Fruit fly (Drosophila melanogaster) whole organism, pupa: Measurements from ENCODE around the gene CG32270.

ENCODE experiments used
- CG10348 ChIP-seq: fragments of 200-800 bp; sonication (Bioruptor generic); IDR thresholded peaks from 2 replicates; pipeline ENCODE4 v1.3.6; 2022; ENCODE audit warnings: missing biosample characterization, missing genetic modification characterization
- CG12605 ChIP-seq: fragments of 200-800 bp; sonication (Bioruptor generic); IDR thresholded peaks from 2 replicates; pipeline ENCODE4 v1.3.6; 2022; ENCODE audit warnings: missing biosample characterization, missing genetic modification characterization
- CG13204 ChIP-seq: fragments of 200-800 bp; sonication (Bioruptor generic); optimal IDR thresholded peaks from 2 replicates; lab custom pipeline; 2018; ENCODE audit warnings: missing biosample characterization, mild to moderate bottlenecking, missing genetic modification characterization, moderate library complexity
- CG14655 ChIP-seq: fragments of 200-800 bp; sonication (Bioruptor generic); optimal IDR thresholded peaks from 3 replicates; lab custom pipeline; 2017; ENCODE audit warnings: mild to moderate bottlenecking, missing biosample characterization, missing genetic modification reagents, missing genetic modification characterization
- CG15710 ChIP-seq: fragments of 200-800 bp; sonication (Bioruptor generic); optimal IDR thresholded peaks from 2 replicates; lab custom pipeline; 2018; ENCODE audit warnings: missing biosample characterization, mild to moderate bottlenecking, missing genetic modification characterization, moderate library complexity
- CG17806 ChIP-seq: fragments of 200-800 bp; sonication (Bioruptor generic); optimal IDR thresholded peaks from 2 replicates; lab custom pipeline; 2018; ENCODE audit warnings: missing biosample characterization, mild to moderate bottlenecking, missing genetic modification characterization, moderate library complexity
- CG32121 ChIP-seq: fragments of 200-800 bp; sonication (Bioruptor generic); IDR thresholded peaks from 2 replicates; pipeline ENCODE4 v1.3.6; 2022; ENCODE audit warnings: missing biosample characterization, missing genetic modification characterization
- CG34367 ChIP-seq: fragments of 200-800 bp; sonication (Bioruptor generic); optimal IDR thresholded peaks from 2 replicates; lab custom pipeline; 2018; ENCODE audit warnings: missing biosample characterization, mild to moderate bottlenecking, missing genetic modification characterization
- CG4496 ChIP-seq: fragments of 200-800 bp; sonication (Bioruptor generic); IDR thresholded peaks from 3 replicates; pipeline ENCODE4 v1.3.6; 2022; ENCODE audit warnings: missing biosample characterization, missing genetic modification characterization
- CG8159 ChIP-seq: fragments of 200-800 bp; sonication (Bioruptor generic); optimal IDR thresholded peaks from 3 replicates; lab custom pipeline; 2018; ENCODE audit warnings: missing biosample characterization, mild to moderate bottlenecking, missing genetic modification characterization, moderate library complexity
- CG8301 ChIP-seq: fragments of 200-800 bp; sonication (Bioruptor generic); optimal IDR thresholded peaks from 2 replicates; lab custom pipeline; 2018; ENCODE audit warnings: missing biosample characterization, mild to moderate bottlenecking, missing genetic modification characterization
- CG9948 ChIP-seq: fragments of 200-800 bp; sonication (Bioruptor generic); optimal IDR thresholded peaks from 2 replicates; lab custom pipeline; 2018; ENCODE audit warnings: missing biosample characterization, mild to moderate bottlenecking, missing genetic modification characterization, moderate library complexity
- D1 ChIP-seq: fragments of 200-800 bp; sonication (Bioruptor generic); optimal IDR thresholded peaks from 2 replicates; lab custom pipeline; 2018; ENCODE audit warnings: missing biosample characterization, mild to moderate bottlenecking, missing genetic modification characterization, moderate library complexity
- EcR ChIP-seq: fragments of 200-800 bp; sonication (Bioruptor generic); optimal IDR thresholded peaks from 3 replicates; lab custom pipeline; 2019; ENCODE audit warnings: missing biosample characterization, missing genetic modification characterization, mild to moderate bottlenecking, moderate library complexity, missing genetic modification reagents
- Ets98B ChIP-seq: fragments of 200-800 bp; sonication (Bioruptor generic); IDR thresholded peaks from 2 replicates; pipeline ENCODE4 v1.3.6; 2022; ENCODE audit warnings: missing biosample characterization, missing genetic modification characterization
- Pif1A ChIP-seq: fragments of 200-800 bp; sonication (Bioruptor generic); optimal IDR thresholded peaks from 3 replicates; lab custom pipeline; 2016; ENCODE audit warnings: missing biosample characterization, missing genetic modification characterization
- Pif1B ChIP-seq: fragments of 200-800 bp; sonication (Bioruptor generic); optimal IDR thresholded peaks from 3 replicates; lab custom pipeline; 2016; ENCODE audit warnings: missing biosample characterization, missing genetic modification characterization
- Snoo ChIP-seq: fragments of 200-800 bp; sonication (Bioruptor generic); optimal IDR thresholded peaks from 3 replicates; lab custom pipeline; 2017; ENCODE audit warnings: missing biosample characterization, mild to moderate bottlenecking, missing genetic modification characterization, inconsistent platforms
- fd96Ca ChIP-seq: fragments of 200-800 bp; sonication (Bioruptor generic); IDR thresholded peaks from 3 replicates; pipeline ENCODE4 v1.3.6; 2022; ENCODE audit warnings: missing biosample characterization, missing genetic modification characterization
- gl ChIP-seq: fragments of 200-800 bp; sonication (Bioruptor generic); optimal IDR thresholded peaks from 2 replicates; lab custom pipeline; 2018; ENCODE audit warnings: missing biosample characterization, mild to moderate bottlenecking, missing genetic modification characterization
- rn ChIP-seq: fragments of 200-800 bp; sonication (Bioruptor generic); IDR thresholded peaks from 2 replicates; pipeline ENCODE4 v1.3.6; 2022; ENCODE audit warnings: missing biosample characterization, missing genetic modification characterization

The CG32270 gene

DNA sequence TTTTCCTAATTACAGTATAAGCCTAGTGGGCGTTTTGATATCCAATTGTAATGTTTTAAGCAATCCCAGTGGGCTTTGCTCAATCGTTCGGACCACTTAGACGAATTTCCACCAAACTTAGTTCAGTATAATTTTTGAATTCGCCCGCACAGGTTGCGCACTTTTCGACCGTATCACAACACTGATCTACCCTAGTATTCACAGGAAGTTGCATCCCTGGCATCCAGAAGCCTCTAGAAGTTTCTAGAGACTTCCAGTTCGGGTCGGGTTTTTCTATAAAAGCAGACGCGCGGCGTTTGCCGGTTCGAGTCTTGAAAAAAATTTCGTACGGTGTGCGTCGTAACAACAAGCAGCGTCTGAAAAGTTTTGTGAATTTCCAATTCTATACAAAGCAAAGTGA lies 15.9 kb downstream of the CG32270 start, which contains the start of gene Hsp83:
Gene Hsp83, plus strand, starts transcription at position 58 of the 400 bp plus-strand sequence.
- TF ChIP-seq CG4496 (GFP tag; lab: Robert Waterston, UW): peak; percentile 95
- TF ChIP-seq CG34367 (tag; lab: Kevin White, UChicago): peak; percentile 89
- peak; percentile 94 for TF ChIP-seq Ets98B (GFP tag; lab: Robert Waterston, UW)
- TF ChIP-seq fd96Ca (GFP tag; lab: Robert Waterston, UW): peak; percentile 72; the same call in 2 of the 3 replicates
- TF ChIP-seq Snoo (tag; lab: Kevin White, UChicago): peak; percentile 97
- no peak for TF ChIP-seq rn (GFP tag; lab: Robert Waterston, UW)
- no peak for TF ChIP-seq CG8301
- TF ChIP-seq Pif1A (GFP tag; lab: Kevin White, UChicago): peak; percentile 96
- peak; percentile 72 for TF ChIP-seq CG8159
- no peak for TF ChIP-seq D1 (tag; lab: Kevin White, UChicago)
- TF ChIP-seq CG9948 (tag; lab: Kevin White, UChicago): peak; percentile 58
- peak; percentile 94 for TF ChIP-seq CG12605 (GFP tag; lab: Robert Waterston, UW)
- TF ChIP-seq CG10348 (GFP tag; lab: Robert Waterston, UW): no peak
- peak; percentile 22 for TF ChIP-seq EcR (GFP tag; lab: Kevin White, UChicago)
- TF ChIP-seq CG32121: peak; percentile 87
- peak; percentile 65 for TF ChIP-seq CG17806 (tag; lab: Kevin White, UChicago)
- peak; percentile 95 for TF ChIP-seq CG13204 (GFP tag; lab: Kevin White, UChicago)
- peak; percentile 95 for TF ChIP-seq gl (tag; lab: Kevin White, UChicago)
- TF ChIP-seq Pif1B (GFP tag; lab: Kevin White, UChicago): peak; percentile 92
- TF ChIP-seq CG14655 (GFP tag; lab: Kevin White, UChicago): no peak
- TF ChIP-seq CG15710 (tag; lab: Kevin White, UChicago): peak; percentile 76
- TF ChIP-seq, all 21 proteins: peak for 16

dm6 chr3L:3192333-3192894 lies 16.4 kb downstream of the CG32270 start, which contains the start of gene CG14965:
TSS of gene CG14965 (minus strand) at chr3L:3192491.
- TF ChIP-seq Ets98B (GFP tag; lab: Robert Waterston, UW): no peak
- no peak for TF ChIP-seq CG13204 (GFP tag; lab: Kevin White, UChicago)
- TF ChIP-seq Snoo (tag; lab: Kevin White, UChicago): no peak
- TF ChIP-seq CG8159: no peak
- TF ChIP-seq CG9948 (tag; lab: Kevin White, UChicago): no peak
- no peak for TF ChIP-seq CG15710 (tag; lab: Kevin White, UChicago)
- TF ChIP-seq, all 21 proteins: peak for 0

- TF ChIP-seq Pif1B (GFP tag; lab: Kevin White, UChicago) (no peak), CG15710 (tag; lab: Kevin White, UChicago) (no peak), fd96Ca (GFP tag; lab: Robert Waterston, UW) (no peak), Pif1A (GFP tag; lab: Kevin White, UChicago) (no peak), CG34367 (tag; lab: Kevin White, UChicago) (no peak), rn (GFP tag; lab: Robert Waterston, UW) (no peak), EcR (GFP tag; lab: Kevin White, UChicago) (no peak), CG32121 (no peak), CG8301 (no peak), D1 (tag; lab: Kevin White, UChicago) (no peak), CG17806 (tag; lab: Kevin White, UChicago) (no peak), CG8159 (no peak), CG10348 (GFP tag; lab: Robert Waterston, UW) (no peak), CG12605 (GFP tag; lab: Robert Waterston, UW) (no peak), Ets98B (GFP tag; lab: Robert Waterston, UW) (no peak)
- TF ChIP-seq, all 21 proteins: peak for 0
These were observed 19.1 kb downstream of the CG32270 start, which contains the start of the genes CG42525 and CG14958 for dm6 chr3L:3189647-3190046. TSS of gene CG42525 (minus strand) at chr3L:3189747. TSS of gene CG14958 (plus strand) at chr3L:3189978.

- TF ChIP-seq Pif1B (GFP tag; lab: Kevin White, UChicago): no peak
- no peak for TF ChIP-seq CG15710 (tag; lab: Kevin White, UChicago)
- no peak for TF ChIP-seq CG10348 (GFP tag; lab: Robert Waterston, UW)
- TF ChIP-seq fd96Ca (GFP tag; lab: Robert Waterston, UW): no peak
- no peak for TF ChIP-seq Snoo (tag; lab: Kevin White, UChicago)
- no peak for TF ChIP-seq D1 (tag; lab: Kevin White, UChicago)
- no peak for TF ChIP-seq CG13204 (GFP tag; lab: Kevin White, UChicago)
- TF ChIP-seq EcR (GFP tag; lab: Kevin White, UChicago): no peak
These were observed 21.5 kb downstream of the CG32270 start, which contains the start of gene CG14957 for dm6 chr3L:3187263-3187662. TSS of gene CG14957 (plus strand) at chr3L:3187563.

DNA sequence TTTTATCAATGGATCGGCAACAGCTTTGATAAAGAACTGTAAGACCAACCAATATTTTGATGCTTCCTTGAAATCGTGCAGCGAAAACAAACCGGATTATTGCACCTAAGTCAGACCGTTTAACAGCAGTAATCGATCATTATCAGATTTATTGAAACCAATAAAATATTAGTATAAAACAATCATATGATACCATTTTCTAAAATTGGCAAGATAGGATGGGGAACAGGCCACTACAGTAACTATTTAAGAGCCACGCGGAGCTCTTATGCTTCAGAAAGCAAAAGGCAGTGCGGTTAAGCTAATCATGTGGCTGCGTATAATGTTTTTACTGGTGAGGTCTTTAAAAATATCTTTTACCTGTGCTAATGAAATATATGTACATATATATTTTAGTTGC lies 22.4 kb downstream of the CG32270 start, which contains the start of gene CG32284:
Gene CG32284, plus strand, starts transcription at position 301 of the 400 bp plus-strand sequence.
- TF ChIP-seq gl (tag; lab: Kevin White, UChicago) (no peak), CG17806 (tag; lab: Kevin White, UChicago) (no peak), EcR (GFP tag; lab: Kevin White, UChicago) (no peak), CG4496 (GFP tag; lab: Robert Waterston, UW) (no peak), Snoo (tag; lab: Kevin White, UChicago) (no peak), D1 (tag; lab: Kevin White, UChicago) (no peak), CG12605 (GFP tag; lab: Robert Waterston, UW) (no peak), CG10348 (GFP tag; lab: Robert Waterston, UW) (no peak)
